Worm (Caenorhabditis elegans): ENCODE results near the gene unc-7.

unc-7 gene

ce11 chrX:15076042-15076565 is 71.4 kb downstream of the unc-7 start, which contains the start of the genes H40L08.3 and H40L08.9:
Gene H40L08.3 (minus strand): TSS chrX:15076092.
Gene H40L08.9 (minus strand): TSS chrX:15076480.
- TF ChIP-seq nhr-25 (tag; optimal IDR thresholded peaks at IDR 0.05; ENCODE audit: borderline replicate concordance, insufficient read depth), result peak; percentile 56
- TF ChIP-seq rbr-2 (tag; optimal IDR thresholded peaks at IDR 0.05), result no peak
- TF ChIP-seq nhr-48 (tag; optimal IDR thresholded peaks at IDR 0.05), result no peak
- TF ChIP-seq T26A8.4 (GFP tag; IDR thresholded peaks at IDR 0.05), result peak; percentile 72
- peak; percentile 98 for TF ChIP-seq ama-1 (optimal IDR thresholded peaks at IDR 0.05)
- peak; percentile 46; the same call in 1 of the 2 replicates for TF ChIP-seq php-3 (GFP tag; IDR thresholded peaks at IDR 0.05)
- no peak for TF ChIP-seq jun-1 (tag; optimal IDR thresholded peaks at IDR 0.05)
- TF ChIP-seq lin-38 (GFP tag; IDR thresholded peaks at IDR 0.05), result 0 out of 2 replicates have a peak, but pooled peaks have one; percentile 5
- peak; percentile 30 for TF ChIP-seq nhr-102 (tag; optimal IDR thresholded peaks at IDR 0.05)
- peak in 1 of 2 experiments; percentile 97 for TF ChIP-seq unc-62 (GFP tag; optimal IDR thresholded peaks at IDR 0.05 in 1 of 2)
- no peak for TF ChIP-seq unc-62 (tag; optimal IDR thresholded peaks at IDR 0.05)
- no peak for TF ChIP-seq spr-3 (GFP tag; optimal IDR thresholded peaks at IDR 0.05)
- TF ChIP-seq ZK337.2 (GFP tag; IDR thresholded peaks at IDR 0.05), result no peak
- TF ChIP-seq sdz-12 (GFP tag; optimal IDR thresholded peaks at IDR 0.05), result peak; percentile 57
- TF ChIP-seq Y75B8A.6 (GFP tag; IDR thresholded peaks at IDR 0.05), result 0 out of 2 replicates have a peak, but pooled peaks have one; percentile 4
- TF ChIP-seq nhr-28 (tag; optimal IDR thresholded peaks at IDR 0.05), result peak; percentile 9

ce11 chrX:15075170-15075569 is 72.4 kb downstream of the unc-7 start:
- TF ChIP-seq F10B5.3 (tag; optimal IDR thresholded peaks at IDR 0.05), result no peak
- TF ChIP-seq ama-1 (optimal IDR thresholded peaks at IDR 0.05), result no peak
- TF ChIP-seq T20F7.1 (GFP tag; optimal IDR thresholded peaks at IDR 0.05), result no peak
- TF ChIP-seq nhr-48 (tag; optimal IDR thresholded peaks at IDR 0.05), result no peak
- TF ChIP-seq hmg-1.1 (GFP tag; IDR thresholded peaks at IDR 0.05), result peak; percentile 33; the same call in 1 of the 2 replicates
- TF ChIP-seq rbr-2 (tag; optimal IDR thresholded peaks at IDR 0.05), result no peak
- no peak for TF ChIP-seq pha-4 (GFP tag; IDR thresholded peaks at IDR 0.05)
- no peak for TF ChIP-seq pha-4 (tag; optimal IDR thresholded peaks at IDR 0.05)
- TF ChIP-seq spr-1 (tag; optimal IDR thresholded peaks at IDR 0.05), result no peak
- TF ChIP-seq mes-2 (tag; optimal IDR thresholded peaks at IDR 0.05; ENCODE audit: poor library complexity, severe bottlenecking), result no peak
- no peak for TF ChIP-seq lin-1 (GFP tag; IDR thresholded peaks at IDR 0.05)
- no peak for TF ChIP-seq zag-1 (tag; optimal IDR thresholded peaks at IDR 0.05)
- TF ChIP-seq mdl-1 (tag; optimal IDR thresholded peaks at IDR 0.05), result no peak
- TF ChIP-seq lin-15B (tag; optimal IDR thresholded peaks at IDR 0.05), result no peak
- no peak for TF ChIP-seq ceh-62 (tag; optimal IDR thresholded peaks at IDR 0.05)
- no peak for TF ChIP-seq nhr-102 (tag; optimal IDR thresholded peaks at IDR 0.05)
- TF ChIP-seq unc-62 (GFP tag; optimal IDR thresholded peaks at IDR 0.05 in 1 of 2), result no peak
- TF ChIP-seq unc-62 (tag; optimal IDR thresholded peaks at IDR 0.05), result no peak
- no peak for TF ChIP-seq Y48G9A.11 (GFP tag; IDR thresholded peaks at IDR 0.05)
- no peak for TF ChIP-seq vab-7 (GFP tag; IDR thresholded peaks at IDR 0.05)
- no peak for TF ChIP-seq zip-2 (tag; optimal IDR thresholded peaks at IDR 0.05)
- TF ChIP-seq unc-39 (tag; optimal IDR thresholded peaks at IDR 0.05), result no peak
- no peak for TF ChIP-seq ceh-82 (tag; optimal IDR thresholded peaks at IDR 0.05)
- no peak for TF ChIP-seq snpc-4 (tag; optimal IDR thresholded peaks at IDR 0.05)
- no peak for TF ChIP-seq F44E2.7 (GFP tag; IDR thresholded peaks at IDR 0.05)
- 0 out of 2 replicates have a peak, but pooled peaks have one; percentile 10 for TF ChIP-seq egl-43 (GFP tag; IDR thresholded peaks at IDR 0.05)
- peak; percentile 53 for TF ChIP-seq aha-1 (tag)
- TF ChIP-seq lsy-2 (tag; optimal IDR thresholded peaks at IDR 0.05), result no peak
- 0 out of 2 replicates have a peak, but pooled peaks have one; percentile 29 for TF ChIP-seq nhr-42 (GFP tag; IDR thresholded peaks at IDR 0.05)
- no peak for TF ChIP-seq nhr-10 (tag; optimal IDR thresholded peaks at IDR 0.05)
- TF ChIP-seq lim-7 (GFP tag; IDR thresholded peaks at IDR 0.05), result no peak
- no peak for TF ChIP-seq daf-8 (GFP tag; IDR thresholded peaks at IDR 0.05)
- no peak for TF ChIP-seq nhr-77 (tag; optimal IDR thresholded peaks at IDR 0.05)
- TF ChIP-seq madf-5 (GFP tag; IDR thresholded peaks at IDR 0.05), result no peak
- TF ChIP-seq Y5F2A.4 (GFP tag; optimal IDR thresholded peaks at IDR 0.05), result no peak
- TF ChIP-seq hlh-11 (tag; optimal IDR thresholded peaks at IDR 0.05), result no peak
- TF ChIP-seq saeg-2 (GFP tag; IDR thresholded peaks at IDR 0.05), result 0 out of 2 replicates have a peak, but pooled peaks have one; percentile 10
- no peak for TF ChIP-seq spr-3 (GFP tag; optimal IDR thresholded peaks at IDR 0.05)
- TF ChIP-seq mep-1 (tag; optimal IDR thresholded peaks at IDR 0.05), result no peak

All from whole organism, L4 larva.